Fruit fly (Drosophila melanogaster): ENCODE measurements around the gene vls.

vls gene

DNA sequence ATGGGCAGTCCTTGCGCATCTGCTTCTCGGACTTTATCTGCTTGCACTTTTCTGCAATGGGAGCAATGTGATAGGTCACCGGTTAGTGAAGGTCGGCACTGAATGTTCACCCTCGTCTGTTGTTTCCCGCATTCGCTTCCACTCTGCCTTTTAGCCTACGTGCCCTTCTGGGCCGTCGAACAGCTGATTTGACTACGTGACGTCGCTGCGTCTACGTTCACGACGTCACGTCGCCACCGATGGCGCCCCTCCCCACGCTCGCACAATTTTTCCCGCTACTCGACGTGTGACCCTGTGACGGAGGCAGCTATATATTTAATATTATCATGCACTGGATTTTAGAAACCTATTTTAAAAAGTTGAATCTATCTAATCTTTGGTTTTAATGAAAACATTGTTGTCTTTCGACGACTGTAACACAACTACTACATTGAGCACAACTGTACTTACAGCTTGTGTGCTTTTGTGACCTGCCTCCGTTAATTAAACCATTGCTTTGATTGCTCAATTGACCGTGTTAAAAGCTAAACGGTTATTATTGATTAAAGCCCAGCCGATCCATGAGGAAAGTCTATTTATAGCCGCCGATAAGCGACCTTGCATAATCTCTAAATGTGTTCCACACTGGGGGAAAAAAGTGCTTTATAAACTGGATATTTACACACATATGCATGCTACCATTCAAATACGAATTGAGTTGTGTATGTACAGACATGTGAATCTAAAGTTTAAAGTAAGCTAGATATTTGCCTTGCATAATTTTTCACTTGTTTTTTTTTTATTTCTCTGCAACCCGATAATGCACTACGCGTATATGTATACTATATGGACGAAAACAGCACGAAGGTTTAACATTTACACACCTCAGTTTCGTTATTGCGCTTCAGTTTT, 17.7 kb upstream of the vls start:
- TF ChIP-seq tai (GFP tag; optimal IDR thresholded peaks at IDR 0.05) = no peak
- no peak for TF ChIP-seq Mio (GFP tag; optimal IDR thresholded peaks at IDR 0.05)
- peak; percentile 8 for TF ChIP-seq psq (GFP tag; optimal IDR thresholded peaks at IDR 0.05)
- peak; percentile 33 for TF ChIP-seq Hnf4 (GFP tag; optimal IDR thresholded peaks at IDR 0.05)
- no peak for TF ChIP-seq Hr78 (GFP tag; optimal IDR thresholded peaks at IDR 0.05)
- TF ChIP-seq Dfd (GFP tag; optimal IDR thresholded peaks at IDR 0.05) = no peak
- no peak for TF ChIP-seq jim (GFP tag; optimal IDR thresholded peaks at IDR 0.05)
- TF ChIP-seq fru (GFP tag; optimal IDR thresholded peaks at IDR 0.05) = peak; percentile 8
- TF ChIP-seq ey (GFP tag; optimal IDR thresholded peaks at IDR 0.05) = peak; percentile 39
- TF ChIP-seq dsf (GFP tag; optimal IDR thresholded peaks at IDR 0.05; ENCODE audit: borderline replicate concordance) = no peak
- TF ChIP-seq dl (GFP tag; optimal IDR thresholded peaks at IDR 0.05; ENCODE audit: insufficient read depth in 1 of 2, partially characterized antibody in 2 of 2) = no peak
- peak; percentile 21 for TF ChIP-seq brk (GFP tag; optimal IDR thresholded peaks at IDR 0.05)
- TF ChIP-seq woc (GFP tag; optimal IDR thresholded peaks at IDR 0.05) = no peak
- TF ChIP-seq Dif (GFP tag; optimal IDR thresholded peaks at IDR 0.05; ENCODE audit: partially characterized antibody) = no peak
- peak; percentile 47 for TF ChIP-seq h (GFP tag; optimal IDR thresholded peaks at IDR 0.05)
- peak; percentile 53 for TF ChIP-seq rgr (GFP tag; optimal IDR thresholded peaks at IDR 0.05)
- no peak for TF ChIP-seq Sp1 (GFP tag; optimal IDR thresholded peaks at IDR 0.05)
- TF ChIP-seq OdsH (GFP tag; optimal IDR thresholded peaks at IDR 0.05) = peak; percentile 47
- TF ChIP-seq Myc (optimal IDR thresholded peaks at IDR 0.05) = no peak
- no peak for TF ChIP-seq pan (optimal IDR thresholded peaks at IDR 0.05)
- peak in 1 of 2 experiments; percentile 57 for TF ChIP-seq foxo (GFP tag; optimal IDR thresholded peaks at IDR 0.05)
- TF ChIP-seq CG9705 (GFP tag; optimal IDR thresholded peaks at IDR 0.05) = no peak
- TF ChIP-seq Rel (GFP tag; optimal IDR thresholded peaks at IDR 0.05) = no peak
- TF ChIP-seq Rel (tag; optimal IDR thresholded peaks at IDR 0.05) = no peak
- TF ChIP-seq sv (GFP tag; optimal IDR thresholded peaks at IDR 0.05) = no peak
- peak; percentile 25 for TF ChIP-seq dmrt93B (GFP tag; optimal IDR thresholded peaks at IDR 0.05)
- no peak for TF ChIP-seq CrebA (GFP tag; optimal IDR thresholded peaks at IDR 0.05; ENCODE audit: borderline replicate concordance)
- TF ChIP-seq GATAd (GFP tag; optimal IDR thresholded peaks at IDR 0.05) = no peak
- TF ChIP-seq HLH106 (tag; optimal IDR thresholded peaks at IDR 0.05) = peak; percentile 22
- TF ChIP-seq br (GFP tag; optimal IDR thresholded peaks at IDR 0.05) = peak; percentile 22
- no peak for TF ChIP-seq CG32264 (GFP tag; optimal IDR thresholded peaks at IDR 0.05)
- TF ChIP-seq Hr83 (GFP tag; optimal IDR thresholded peaks at IDR 0.05; ENCODE audit: poor library complexity, severe bottlenecking) = no peak
- no peak for TF ChIP-seq Vsx2 (GFP tag; optimal IDR thresholded peaks at IDR 0.05; ENCODE audit: partially characterized antibody)
- TF ChIP-seq usp (GFP tag; optimal IDR thresholded peaks at IDR 0.05) = no peak
- no peak for TF ChIP-seq N (GFP tag; optimal IDR thresholded peaks at IDR 0.05)
- TF ChIP-seq Abd-B (GFP tag; optimal IDR thresholded peaks at IDR 0.05) = no peak
- TF ChIP-seq lola (GFP tag; optimal IDR thresholded peaks at IDR 0.05) = no peak
- no peak for TF ChIP-seq Jra (GFP tag; optimal IDR thresholded peaks at IDR 0.05)
- no peak for TF ChIP-seq sage (GFP tag; optimal IDR thresholded peaks at IDR 0.05)

DNA sequence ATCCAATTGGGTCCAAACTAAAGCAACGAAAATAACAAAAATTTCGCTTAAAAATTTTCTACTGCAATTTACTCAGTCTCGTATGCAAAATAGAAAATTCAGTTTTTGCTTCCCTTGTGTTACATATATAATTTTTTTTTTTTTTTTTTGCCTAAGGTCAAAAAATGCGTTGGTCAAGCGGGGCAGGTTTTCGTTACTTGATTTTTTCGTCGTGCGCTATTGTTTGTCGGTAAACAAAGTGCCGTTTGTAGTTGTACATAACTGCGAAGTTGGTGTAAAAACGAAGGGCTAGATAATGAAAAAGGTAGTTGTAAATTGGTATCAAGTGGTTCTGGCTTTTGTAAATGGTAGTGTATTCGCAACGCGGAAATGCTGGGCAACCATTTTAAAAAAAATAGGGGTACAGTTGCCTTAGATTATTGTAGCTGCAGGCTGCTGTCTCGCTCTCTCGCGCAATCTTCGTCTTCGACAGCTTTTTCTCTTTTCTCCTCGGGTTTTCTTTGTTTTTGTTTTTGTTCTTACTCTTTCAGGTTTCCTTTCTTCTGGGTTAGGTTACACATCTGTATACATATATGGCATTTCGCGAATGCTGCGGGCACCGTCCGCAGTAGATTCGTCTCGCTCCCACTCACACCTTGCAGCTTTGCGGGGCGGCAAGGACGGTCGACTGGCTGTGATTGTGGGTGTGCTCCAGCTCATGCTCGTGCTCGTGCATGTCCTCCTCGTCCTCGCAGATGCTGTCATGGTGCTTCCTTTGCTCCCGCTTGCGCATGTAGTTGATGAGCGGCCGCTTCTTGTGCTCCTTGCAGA, 16.9 kb upstream of the vls start:
- peak; percentile 1 for TF ChIP-seq psq (GFP tag; optimal IDR thresholded peaks at IDR 0.05)
- no peak for TF ChIP-seq Rel (GFP tag; optimal IDR thresholded peaks at IDR 0.05)
- TF ChIP-seq Rel (tag; optimal IDR thresholded peaks at IDR 0.05) = no peak

Measured in whole organism, wandering third instar larva.